Worm (Caenorhabditis elegans) whole organism, midembryonic: ENCODE results near the gene famh-136.

Experiments
- T22C8.4 ChIP-seq: fragments of 200-800 bp; sonication (Bioruptor generic); IDR thresholded peaks from 2 replicates; pipeline ENCODE4 v1.3.6; 2022; ENCODE audit warnings: missing genetic modification characterization, missing compliant biosample characterization
- cog-1 ChIP-seq: sonication (generic microtip); optimal IDR thresholded peaks from 2 replicates; lab custom pipeline; 2016; ENCODE audit warnings: missing genetic modification characterization, missing compliant biosample characterization
- flt-1 ChIP-seq: fragments of 200-800 bp; sonication (Bioruptor generic); IDR thresholded peaks from 2 replicates; pipeline ENCODE4 v1.3.6; 2022; ENCODE audit warnings: missing genetic modification characterization, missing compliant biosample characterization
- klf-2 ChIP-seq: fragments of 200-800 bp; sonication (Bioruptor generic); conservative IDR thresholded peaks from 2 replicates; pipeline ENCODE4 v1.3.6; 2022; ENCODE audit warnings: missing genetic modification reagents, missing genetic modification characterization, missing compliant biosample characterization
- med-1 ChIP-seq: sonication (generic microtip); optimal IDR thresholded peaks from 2 replicates; lab custom pipeline; 2017; ENCODE audit warnings: missing genetic modification characterization, mild to moderate bottlenecking, missing compliant biosample characterization, antibody characterized with exemption, missing genetic modification reagents; ENCODE audit not compliant: insufficient read depth
- tab-1 ChIP-seq: fragments of 200-800 bp; sonication (Bioruptor generic); IDR thresholded peaks from 2 replicates; pipeline ENCODE4 v1.3.6; 2022; ENCODE audit warnings: missing genetic modification characterization, missing compliant biosample characterization
- ztf-23 ChIP-seq: fragments of 200-800 bp; sonication (Bioruptor generic); IDR thresholded peaks from 2 replicates; pipeline ENCODE4 v1.3.6; 2022; ENCODE audit warnings: missing genetic modification reagents, missing genetic modification characterization, missing compliant biosample characterization
- ztf-29 ChIP-seq: fragments of 200-800 bp; sonication (Bioruptor generic); IDR thresholded peaks from 2 replicates; pipeline ENCODE4 v1.3.6; 2022; ENCODE audit warnings: missing genetic modification reagents, missing genetic modification characterization, missing compliant biosample characterization

DNA sequence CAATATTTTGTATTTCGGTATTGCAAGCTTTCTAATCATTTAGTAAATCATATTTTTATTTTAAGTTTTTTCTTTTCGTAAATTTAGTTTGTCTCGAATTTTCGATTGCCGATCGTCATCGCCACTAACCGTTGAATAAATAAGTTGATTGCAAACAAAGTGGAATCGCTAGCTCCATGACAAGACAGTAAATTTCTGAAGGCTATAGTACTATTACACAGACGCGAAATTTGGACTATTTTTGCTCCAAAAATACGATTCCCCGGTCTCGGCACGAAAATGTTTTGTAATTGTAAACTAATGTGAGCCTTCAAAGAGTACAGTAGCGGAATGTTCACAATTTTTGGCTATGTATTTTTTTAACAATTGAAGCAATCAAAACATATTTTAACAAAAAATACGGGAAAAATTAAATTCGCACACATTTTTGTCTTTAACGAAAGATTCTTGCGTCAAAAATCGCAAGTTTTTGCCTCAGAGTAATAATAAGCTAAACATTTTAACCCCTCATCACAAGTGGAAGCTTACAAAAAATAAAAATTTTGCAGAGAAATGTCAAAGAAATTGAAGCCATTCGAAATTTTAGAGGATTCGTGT lies 24.1 kb downstream of the famh-136 start, which contains the start of gene tpk-1:
- TF ChIP-seq cog-1 = no peak
- no peak for TF ChIP-seq tab-1
- TF ChIP-seq ztf-23 (GFP tag; lab: Robert Waterston, UW) = no peak
- TF ChIP-seq T22C8.4 (GFP tag; lab: Robert Waterston, UW) = no peak
- TF ChIP-seq med-1 = no peak
- TF ChIP-seq ztf-29 = no peak
- no peak for TF ChIP-seq flt-1
- TF ChIP-seq klf-2 (GFP tag; lab: Robert Waterston, UW) = no peak
